Fruit fly (Drosophila melanogaster) whole organism, embryonic: Measurements from ENCODE around the gene Dred.

Experiments
- Antp ChIP-seq: fragments of 200-800 bp; sonication (Bioruptor generic); optimal IDR thresholded peaks from 3 replicates; lab custom pipeline; 2016; ENCODE audit warnings: missing biosample characterization, missing genetic modification characterization
- Bgb ChIP-seq: fragments of 200-800 bp; sonication (Bioruptor generic); IDR thresholded peaks from 2 replicates; pipeline ENCODE4 v1.3.6; 2022; ENCODE audit warnings: missing biosample characterization, missing genetic modification characterization; ENCODE audit not compliant: partially characterized antibody
- CG1024 ChIP-seq: fragments of 200-800 bp; sonication (Bioruptor generic); IDR thresholded peaks from 2 replicates; pipeline ENCODE4 v1.3.6; 2022; ENCODE audit warnings: missing biosample characterization, missing genetic modification characterization
- CG10431 ChIP-seq: fragments of 200-800 bp; sonication (Bioruptor generic); optimal IDR thresholded peaks from 3 replicates; lab custom pipeline; 2018; ENCODE audit warnings: missing biosample characterization, mild to moderate bottlenecking, missing genetic modification characterization
- CG10979 ChIP-seq: fragments of 200-800 bp; sonication (Bioruptor generic); optimal IDR thresholded peaks from 2 replicates; lab custom pipeline; 2018; ENCODE audit warnings: missing biosample characterization, mild to moderate bottlenecking, missing genetic modification characterization, moderate library complexity
- CG1233 ChIP-seq: fragments of 200-800 bp; sonication (Bioruptor generic); optimal IDR thresholded peaks from 4 replicates; lab custom pipeline; 2018; ENCODE audit warnings: missing biosample characterization, mild to moderate bottlenecking, missing genetic modification characterization
- CG12659 ChIP-seq: fragments of 200-800 bp; sonication (Bioruptor generic); optimal IDR thresholded peaks from 3 replicates; lab custom pipeline; 2017; ENCODE audit warnings: mild to moderate bottlenecking, missing biosample characterization, missing genetic modification reagents, missing genetic modification characterization
- CG14860 ChIP-seq: fragments of 200-800 bp; sonication (Bioruptor generic); IDR thresholded peaks from 3 replicates; pipeline ENCODE4 v1.3.6; 2022; ENCODE audit warnings: missing biosample characterization, missing genetic modification characterization; ENCODE audit not compliant: partially characterized antibody
- CG17385 ChIP-seq: fragments of 200-800 bp; sonication (Bioruptor generic); optimal IDR thresholded peaks from 3 replicates; lab custom pipeline; 2018; ENCODE audit warnings: missing biosample characterization, mild to moderate bottlenecking, missing genetic modification characterization
- CG17802 ChIP-seq: fragments of 200-800 bp; sonication (Bioruptor generic); optimal IDR thresholded peaks from 2 replicates; lab custom pipeline; 2018; ENCODE audit warnings: missing biosample characterization, mild to moderate bottlenecking, missing genetic modification characterization, moderate library complexity
- CG1792 ChIP-seq: fragments of 200-800 bp; sonication (Bioruptor generic); optimal IDR thresholded peaks from 2 replicates; lab custom pipeline; 2016; ENCODE audit warnings: missing biosample characterization, missing genetic modification characterization
- CG1832 ChIP-seq: fragments of 200-800 bp; sonication (Bioruptor generic); optimal IDR thresholded peaks from 2 replicates; lab custom pipeline; 2017; ENCODE audit warnings: missing biosample characterization, mild to moderate bottlenecking, missing genetic modification characterization, inconsistent platforms
- CG32767 ChIP-seq: fragments of 200-800 bp; sonication (Bioruptor generic); IDR thresholded peaks from 2 replicates; pipeline ENCODE4 v1.3.6; 2022; ENCODE audit warnings: missing biosample characterization, missing genetic modification characterization
- CG33557 ChIP-seq: fragments of 200-800 bp; sonication (Bioruptor generic); optimal IDR thresholded peaks from 2 replicates; lab custom pipeline; 2019; ENCODE audit warnings: missing biosample characterization, mild to moderate bottlenecking, missing genetic modification characterization, moderate library complexity
- CG3838 ChIP-seq: fragments of 200-800 bp; sonication (Bioruptor generic); optimal IDR thresholded peaks from 3 replicates; lab custom pipeline; 2016; ENCODE audit warnings: missing biosample characterization, missing genetic modification characterization
- CG7556 ChIP-seq: fragments of 200-800 bp; sonication (Bioruptor generic); optimal IDR thresholded peaks from 2 replicates; lab custom pipeline; 2017; ENCODE audit warnings: missing biosample characterization, mild to moderate bottlenecking, missing genetic modification characterization
- CG7745 ChIP-seq: fragments of 200-800 bp; sonication (Bioruptor generic); optimal IDR thresholded peaks from 2 replicates; lab custom pipeline; 2018; ENCODE audit warnings: missing biosample characterization, mild to moderate bottlenecking, missing genetic modification characterization, moderate library complexity
- CG8290 ChIP-seq, 3 experiments: fragments of 200-800 bp; sonication (Bioruptor generic); optimal IDR thresholded peaks; 2 replicates each; lab custom pipeline; 2016 to 2019; ENCODE audit warnings: missing biosample characterization in 3 of 3, missing genetic modification characterization in 3 of 3, mild to moderate bottlenecking in 2 of 3, moderate library complexity in 1 of 3
- CG9609 ChIP-seq: fragments of 200-800 bp; sonication (Bioruptor generic); optimal IDR thresholded peaks from 3 replicates; lab custom pipeline; 2016; ENCODE audit warnings: missing biosample characterization, missing genetic modification characterization
- CG9817 ChIP-seq: fragments of 200-800 bp; sonication (Bioruptor generic); optimal IDR thresholded peaks from 2 replicates; lab custom pipeline; 2018; ENCODE audit warnings: missing biosample characterization, mild to moderate bottlenecking, missing genetic modification characterization, moderate library complexity
- CrebB ChIP-seq: fragments of 200-800 bp; sonication (Bioruptor generic); optimal IDR thresholded peaks from 3 replicates; lab custom pipeline; 2018; ENCODE audit warnings: missing biosample characterization, mild to moderate bottlenecking, missing genetic modification characterization
- Dip3 ChIP-seq: fragments of 200-800 bp; sonication (Bioruptor generic); optimal IDR thresholded peaks from 3 replicates; lab custom pipeline; 2016; ENCODE audit warnings: missing biosample characterization, missing genetic modification characterization
- Drgx ChIP-seq: fragments of 200-800 bp; sonication (Bioruptor generic); IDR thresholded peaks from 2 replicates; pipeline ENCODE4 v1.3.6; 2022; ENCODE audit warnings: missing biosample characterization, missing genetic modification characterization
- Hand ChIP-seq: fragments of 200-800 bp; sonication (Bioruptor generic); optimal IDR thresholded peaks from 2 replicates; lab custom pipeline; 2017; ENCODE audit warnings: mild to moderate bottlenecking, missing biosample characterization, missing genetic modification reagents, missing genetic modification characterization
- HmgZ ChIP-seq: fragments of 200-800 bp; sonication (Bioruptor generic); optimal IDR thresholded peaks from 2 replicates; lab custom pipeline; 2018; ENCODE audit warnings: missing biosample characterization, mild to moderate bottlenecking, missing genetic modification characterization
- MBD-R2 ChIP-seq: fragments of 200-800 bp; sonication (Bioruptor generic); IDR thresholded peaks from 2 replicates; pipeline ENCODE4 v1.3.6; 2022; ENCODE audit warnings: missing biosample characterization, missing genetic modification characterization
- Mes4 ChIP-seq: fragments of 200-800 bp; sonication (Bioruptor generic); optimal IDR thresholded peaks from 2 replicates; lab custom pipeline; 2016; ENCODE audit warnings: missing biosample characterization, missing genetic modification characterization
- Neu2 ChIP-seq: fragments of 200-800 bp; sonication (Bioruptor generic); optimal IDR thresholded peaks from 3 replicates; lab custom pipeline; 2016; ENCODE audit warnings: missing biosample characterization, missing genetic modification characterization, borderline replicate concordance
- Nf-YA ChIP-seq: fragments of 200-800 bp; sonication (Bioruptor generic); IDR thresholded peaks from 2 replicates; pipeline ENCODE4 v1.3.6; 2022; ENCODE audit warnings: missing biosample characterization, missing genetic modification characterization
- Pdp1 ChIP-seq, 2 experiments: fragments of 200-800 bp; sonication (Bioruptor generic); optimal IDR thresholded peaks; 3 replicates each; lab custom pipeline; 2016; ENCODE audit warnings: missing biosample characterization in 2 of 2, missing genetic modification characterization in 2 of 2, mild to moderate bottlenecking in 1 of 2, moderate library complexity in 1 of 2
- Rfx ChIP-seq: fragments of 200-800 bp; sonication (Bioruptor generic); IDR thresholded peaks from 2 replicates; pipeline ENCODE4 v1.3.6; 2022; ENCODE audit warnings: missing biosample characterization, missing genetic modification characterization
- Vsx1 ChIP-seq: fragments of 200-800 bp; sonication (Bioruptor generic); optimal IDR thresholded peaks from 2 replicates; lab custom pipeline; 2017; ENCODE audit warnings: missing biosample characterization, mild to moderate bottlenecking, missing genetic modification characterization, missing genetic modification reagents
- ato ChIP-seq: fragments of 200-800 bp; sonication (Bioruptor generic); IDR thresholded peaks from 2 replicates; pipeline ENCODE4 v1.3.6; 2022; ENCODE audit warnings: missing biosample characterization, missing genetic modification characterization; ENCODE audit not compliant: partially characterized antibody
- bowl ChIP-seq: fragments of 200-800 bp; sonication (Bioruptor generic); IDR thresholded peaks from 2 replicates; pipeline ENCODE4 v1.3.6; 2022; ENCODE audit warnings: missing biosample characterization, missing genetic modification characterization
- dimm ChIP-seq: fragments of 200-800 bp; sonication (Bioruptor generic); IDR thresholded peaks from 2 replicates; pipeline ENCODE4 v1.3.6; 2022; ENCODE audit warnings: missing biosample characterization, missing genetic modification characterization
- dmrt99B ChIP-seq: fragments of 200-800 bp; sonication (Bioruptor generic); optimal IDR thresholded peaks from 2 replicates; lab custom pipeline; 2018; ENCODE audit warnings: missing biosample characterization, mild to moderate bottlenecking, missing genetic modification characterization, moderate library complexity
- ems ChIP-seq: fragments of 200-800 bp; sonication (Bioruptor generic); optimal IDR thresholded peaks from 3 replicates; lab custom pipeline; 2016; ENCODE audit warnings: missing biosample characterization, missing genetic modification characterization
- eyg ChIP-seq: fragments of 200-800 bp; sonication (Bioruptor generic); optimal IDR thresholded peaks from 3 replicates; lab custom pipeline; 2016; ENCODE audit warnings: missing biosample characterization, missing genetic modification characterization
- fd64A ChIP-seq: fragments of 200-800 bp; sonication (Bioruptor generic); optimal IDR thresholded peaks from 3 replicates; lab custom pipeline; 2018; ENCODE audit warnings: missing biosample characterization, mild to moderate bottlenecking, missing genetic modification characterization
- ftz-f1 ChIP-seq: fragments of 200-800 bp; sonication (Bioruptor generic); optimal IDR thresholded peaks from 2 replicates; lab custom pipeline; 2016; ENCODE audit warnings: missing biosample characterization, missing genetic modification characterization
- gcm ChIP-seq: fragments of 200-800 bp; sonication (Bioruptor generic); optimal IDR thresholded peaks from 2 replicates; lab custom pipeline; 2019; ENCODE audit warnings: missing biosample characterization, mild to moderate bottlenecking, missing genetic modification characterization, moderate library complexity
- gt ChIP-seq: fragments of 200-800 bp; sonication (Bioruptor generic); IDR thresholded peaks from 2 replicates; pipeline ENCODE4 v1.3.6; 2022; ENCODE audit warnings: missing biosample characterization, missing genetic modification characterization
- h ChIP-seq: fragments of >200 bp; optimal IDR thresholded peaks from 2 replicates; lab custom pipeline; 2017
- inv ChIP-seq: fragments of 200-800 bp; sonication (Bioruptor generic); IDR thresholded peaks from 2 replicates; pipeline ENCODE4 v1.3.6; 2022; ENCODE audit warnings: missing biosample characterization, missing genetic modification characterization; ENCODE audit not compliant: partially characterized antibody
- lilli ChIP-seq: fragments of 200-800 bp; sonication (Bioruptor generic); optimal IDR thresholded peaks from 3 replicates; lab custom pipeline; 2016; ENCODE audit warnings: missing biosample characterization, missing genetic modification characterization
- mam ChIP-seq: fragments of 200-800 bp; sonication (Bioruptor generic); optimal IDR thresholded peaks from 3 replicates; lab custom pipeline; 2016; ENCODE audit warnings: missing biosample characterization, missing genetic modification characterization
- nmo ChIP-seq: fragments of 200-800 bp; sonication (Bioruptor generic); optimal IDR thresholded peaks from 2 replicates; lab custom pipeline; 2018; ENCODE audit warnings: missing biosample characterization, mild to moderate bottlenecking, missing genetic modification characterization, moderate library complexity
- sqz ChIP-seq: fragments of 200-800 bp; sonication (Bioruptor generic); optimal IDR thresholded peaks from 3 replicates; lab custom pipeline; 2018; ENCODE audit warnings: missing biosample characterization, mild to moderate bottlenecking, missing genetic modification characterization
- tin ChIP-seq: fragments of 200-800 bp; sonication (Bioruptor generic); optimal IDR thresholded peaks from 3 replicates; lab custom pipeline; 2016; ENCODE audit warnings: missing biosample characterization, missing genetic modification characterization
- unpg ChIP-seq: fragments of 200-800 bp; sonication (Bioruptor generic); optimal IDR thresholded peaks from 3 replicates; lab custom pipeline; 2018; ENCODE audit warnings: missing biosample characterization, mild to moderate bottlenecking, missing genetic modification characterization, moderate library complexity

The Dred gene

DNA sequence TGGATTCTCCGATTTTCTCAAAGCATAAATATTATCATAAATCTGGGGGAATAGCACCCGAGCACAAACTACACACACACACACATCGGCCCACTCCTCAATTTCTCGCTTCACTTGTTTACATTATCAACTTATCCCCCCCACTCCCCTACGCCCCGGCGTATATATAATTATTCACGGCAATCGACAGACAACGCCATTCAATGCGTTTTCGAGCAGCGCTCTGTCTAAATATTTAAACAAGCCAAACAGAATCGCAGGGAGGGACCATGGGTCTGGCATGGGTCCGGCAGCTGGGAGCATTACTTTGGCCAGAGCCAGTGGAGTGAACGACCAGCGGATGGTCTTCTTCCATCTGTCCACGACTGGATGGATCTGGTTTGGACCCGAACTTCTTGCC is 31.6 kb upstream of the Dred start (continued):
- no peak for TF ChIP-seq inv (GFP tag; lab: Robert Waterston, UW)
- TF ChIP-seq CG3838 (GFP tag; lab: Kevin White, UChicago), result peak; percentile 40
- TF ChIP-seq Vsx1 (GFP tag; lab: Kevin White, UChicago), result peak; percentile 21
- TF ChIP-seq fd64A (GFP tag; lab: Kevin White, UChicago), result peak; percentile 86
- TF ChIP-seq CG8290 (GFP tag; optimal IDR thresholded peaks at IDR 0.05; lab: Kevin White, UChicago), result peak; percentile 4
- TF ChIP-seq CG8290 (tag; optimal IDR thresholded peaks at IDR 0.05; lab: Kevin White, UChicago), result peak in 1 of 2 experiments; percentile 59
- no peak for TF ChIP-seq gt (GFP tag; lab: Robert Waterston, UW)
- TF ChIP-seq CrebB (tag; lab: Kevin White, UChicago), result peak; percentile 57
- TF ChIP-seq Dip3 (GFP tag; lab: Kevin White, UChicago), result no peak
- peak; percentile 48 for TF ChIP-seq CG17802 (tag; lab: Kevin White, UChicago)
- TF ChIP-seq ems (GFP tag; lab: Kevin White, UChicago), result no peak
- no peak for TF ChIP-seq ato
- TF ChIP-seq Rfx (GFP tag; lab: Robert Waterston, UW), result peak; percentile 18; the same call in 1 of the 2 replicates
- peak; percentile 47 for TF ChIP-seq CG10431
- no peak for TF ChIP-seq Bgb (GFP tag; lab: Robert Waterston, UW)
- TF ChIP-seq bowl, result 0 out of 2 replicates have a peak, but pooled peaks have one; percentile 10
- peak; percentile 63 for TF ChIP-seq CG7745 (tag; lab: Kevin White, UChicago)
- no peak for TF ChIP-seq CG12659
- no peak for TF ChIP-seq mam (GFP tag; lab: Kevin White, UChicago)
- TF ChIP-seq dmrt99B (tag; lab: Kevin White, UChicago), result peak; percentile 49
- TF ChIP-seq eyg (GFP tag; lab: Kevin White, UChicago), result peak; percentile 35
- TF ChIP-seq HmgZ (tag; lab: Kevin White, UChicago), result no peak
- TF ChIP-seq lilli (GFP tag; lab: Kevin White, UChicago), result no peak
- no peak for TF ChIP-seq Nf-YA (GFP tag; lab: Robert Waterston, UW)
- peak; percentile 10 for TF ChIP-seq ftz-f1 (GFP tag; lab: Kevin White, UChicago)
- peak; percentile 11 to 59 for TF ChIP-seq Pdp1 (GFP tag; optimal IDR thresholded peaks at IDR 0.05; lab: Kevin White, UChicago)
- peak; percentile 9 for TF ChIP-seq CG7556 (GFP tag; lab: Kevin White, UChicago)
- no peak for TF ChIP-seq CG9817 (tag; lab: Kevin White, UChicago)
- TF ChIP-seq tin (GFP tag; lab: Kevin White, UChicago), result no peak
- peak; percentile 20 for TF ChIP-seq CG10979 (tag; lab: Kevin White, UChicago)
- peak; percentile 36; the same call in 1 of the 2 replicates for TF ChIP-seq dimm
- peak; percentile 28; the same call in 1 of the 2 replicates for TF ChIP-seq CG32767 (GFP tag; lab: Robert Waterston, UW)
- TF ChIP-seq CG1024, result peak; percentile 26; the same call in 1 of the 2 replicates
- TF ChIP-seq MBD-R2 (GFP tag; lab: Robert Waterston, UW), result no peak
- peak; percentile 49 for TF ChIP-seq CG1792 (GFP tag; lab: Kevin White, UChicago)
- TF ChIP-seq CG9609, result no peak
- peak; percentile 48 for TF ChIP-seq gcm (GFP tag; lab: Kevin White, UChicago)
- TF ChIP-seq CG1233, result peak; percentile 46
- TF ChIP-seq Antp, result peak; percentile 13
- TF ChIP-seq h (lab: Kevin White, UChicago), result no peak
- TF ChIP-seq CG14860 (GFP tag; lab: Robert Waterston, UW), result no peak
- TF ChIP-seq CG17385 (GFP tag; lab: Kevin White, UChicago), result peak; percentile 40
- TF ChIP-seq CG33557 (GFP tag; lab: Kevin White, UChicago), result peak; percentile 58
- TF ChIP-seq Neu2 (GFP tag; lab: Kevin White, UChicago), result no peak
- peak; percentile 24 for TF ChIP-seq sqz
- TF ChIP-seq Hand (GFP tag; lab: Kevin White, UChicago), result no peak
- no peak for TF ChIP-seq Drgx (GFP tag; lab: Robert Waterston, UW)
- TF ChIP-seq CG1832 (GFP tag; lab: Kevin White, UChicago), result no peak
- TF ChIP-seq nmo, result peak; percentile 11
- peak; percentile 53 for TF ChIP-seq unpg (GFP tag; lab: Kevin White, UChicago)
- TF ChIP-seq Mes4 (GFP tag; lab: Kevin White, UChicago), result peak; percentile 41
